Worm (Caenorhabditis elegans): Measurements from ENCODE around the gene F52B11.2.

Gene F52B11.2

ce11 chrIV:14086395-14086794 is 3.0 kb downstream of the F52B11.2 start:
- TF ChIP-seq nhr-21 (tag; optimal IDR thresholded peaks at IDR 0.05): peak; percentile 6
- TF ChIP-seq elt-1 (tag; optimal IDR thresholded peaks at IDR 0.05): no peak
- TF ChIP-seq nhr-129 (tag; optimal IDR thresholded peaks at IDR 0.05): peak; percentile 11

- TF ChIP-seq blmp-1 (tag; optimal IDR thresholded peaks at IDR 0.05; ENCODE audit: insufficient read depth): peak; percentile 93
- TF ChIP-seq nhr-10 (tag; optimal IDR thresholded peaks at IDR 0.05): no peak
- TF ChIP-seq zag-1 (tag; optimal IDR thresholded peaks at IDR 0.05): no peak
- TF ChIP-seq sma-9 (GFP tag; optimal IDR thresholded peaks at IDR 0.05): peak; percentile 2
- TF ChIP-seq sma-9 (tag; optimal IDR thresholded peaks at IDR 0.05): no peak
- TF ChIP-seq lin-11 (tag; optimal IDR thresholded peaks at IDR 0.05): no peak
- TF ChIP-seq lin-13 (GFP tag; optimal IDR thresholded peaks at IDR 0.05): no peak
- peak; percentile 64 for TF ChIP-seq nhr-21 (tag; optimal IDR thresholded peaks at IDR 0.05)
- peak; percentile 27 for TF ChIP-seq nhr-25 (tag; optimal IDR thresholded peaks at IDR 0.05)
- TF ChIP-seq mbf-1 (tag; optimal IDR thresholded peaks at IDR 0.05): no peak
- peak; percentile 31 for TF ChIP-seq nhr-129 (tag; optimal IDR thresholded peaks at IDR 0.05)
These were observed 6.4 kb downstream of the F52B11.2 start for ce11 chrIV:14089749-14090148.

- TF ChIP-seq lin-39 (tag; optimal IDR thresholded peaks at IDR 0.05): no peak
- no peak for TF ChIP-seq mdl-1 (tag; optimal IDR thresholded peaks at IDR 0.05)
- TF ChIP-seq ceh-16 (tag; optimal IDR thresholded peaks at IDR 0.05): no peak
- TF ChIP-seq sem-4 (tag; optimal IDR thresholded peaks at IDR 0.05): no peak
- TF ChIP-seq zag-1 (tag; optimal IDR thresholded peaks at IDR 0.05): no peak
- no peak for TF ChIP-seq nhr-129 (tag; optimal IDR thresholded peaks at IDR 0.05)
These were observed 7.9 kb downstream of the F52B11.2 start, which contains the start of gene noah-2 for ce11 chrIV:14091242-14091641. Gene noah-2, plus strand, starts transcription at chrIV:14091254.

ce11 chrIV:14098540-14099098 is 15.3 kb downstream of the F52B11.2 start:
- TF ChIP-seq lin-39 (tag; optimal IDR thresholded peaks at IDR 0.05) (no peak), blmp-1 (tag; optimal IDR thresholded peaks at IDR 0.05; ENCODE audit: insufficient read depth) (no peak), fos-1 (tag; optimal IDR thresholded peaks at IDR 0.05) (no peak), nhr-6 (tag; optimal IDR thresholded peaks at IDR 0.05) (no peak), sem-4 (tag; optimal IDR thresholded peaks at IDR 0.05) (no peak), elt-1 (tag; optimal IDR thresholded peaks at IDR 0.05) (no peak)

ce11 chrIV:14099256-14099655 is 15.9 kb downstream of the F52B11.2 start, which contains the start of gene col-133:
Gene col-133, minus strand, starts transcription at chrIV:14099356.
- TF ChIP-seq ztf-4 (tag; optimal IDR thresholded peaks at IDR 0.05) (no peak), nhr-12 (tag; optimal IDR thresholded peaks at IDR 0.05) (no peak), fos-1 (tag; optimal IDR thresholded peaks at IDR 0.05) (no peak), Y55F3AM.14 (GFP tag; optimal IDR thresholded peaks at IDR 0.05) (no peak), unc-62 (GFP tag; optimal IDR thresholded peaks at IDR 0.05) (no peak), ceh-16 (tag; optimal IDR thresholded peaks at IDR 0.05) (no peak), ZK546.5 (tag; optimal IDR thresholded peaks at IDR 0.05) (no peak), ceh-82 (tag; optimal IDR thresholded peaks at IDR 0.05) (no peak), mdl-1 (tag; optimal IDR thresholded peaks at IDR 0.05) (no peak), unc-39 (tag; optimal IDR thresholded peaks at IDR 0.05) (no peak), gmeb-1 (tag; optimal IDR thresholded peaks at IDR 0.05) (no peak), nhr-21 (tag; optimal IDR thresholded peaks at IDR 0.05) (no peak), lsy-2 (tag; optimal IDR thresholded peaks at IDR 0.05) (no peak), unc-55 (GFP tag; optimal IDR thresholded peaks at IDR 0.05) (no peak), nhr-77 (tag; optimal IDR thresholded peaks at IDR 0.05) (no peak), ama-1 (optimal IDR thresholded peaks at IDR 0.05) (no peak), peb-1 (tag; optimal IDR thresholded peaks at IDR 0.05) (no peak), lin-39 (tag; optimal IDR thresholded peaks at IDR 0.05) (no peak)

ce11 chrIV:14103054-14103453 is 19.7 kb downstream of the F52B11.2 start, which contains the start of gene F52B11.5:
Gene F52B11.5, minus strand, starts transcription at chrIV:14103231.
- TF ChIP-seq nhr-11 (tag; optimal IDR thresholded peaks at IDR 0.05): no peak
- TF ChIP-seq snpc-4 (tag; optimal IDR thresholded peaks at IDR 0.05): no peak
- no peak for TF ChIP-seq ztf-11 (tag; optimal IDR thresholded peaks at IDR 0.05)
- TF ChIP-seq unc-39 (tag; optimal IDR thresholded peaks at IDR 0.05): no peak
- no peak for TF ChIP-seq ztf-1 (GFP tag; conservative IDR thresholded peaks at IDR 0.05)
- peak; percentile 35 for TF ChIP-seq fos-1 (tag; optimal IDR thresholded peaks at IDR 0.05)
- TF ChIP-seq elt-1 (tag; optimal IDR thresholded peaks at IDR 0.05): no peak
- no peak for TF ChIP-seq F13H6.1 (tag; optimal IDR thresholded peaks at IDR 0.05)
- TF ChIP-seq skn-1 (tag; optimal IDR thresholded peaks at IDR 0.05): no peak
- peak; percentile 65 for TF ChIP-seq unc-55 (GFP tag; optimal IDR thresholded peaks at IDR 0.05)
- TF ChIP-seq lsy-2 (tag; optimal IDR thresholded peaks at IDR 0.05): no peak
- TF ChIP-seq aly-2 (tag; optimal IDR thresholded peaks at IDR 0.05): no peak
- TF ChIP-seq unc-62 (GFP tag; optimal IDR thresholded peaks at IDR 0.05): no peak
- TF ChIP-seq lin-39 (tag; optimal IDR thresholded peaks at IDR 0.05): no peak
- TF ChIP-seq ceh-82 (tag; optimal IDR thresholded peaks at IDR 0.05): no peak
- no peak for TF ChIP-seq ceh-16 (tag; optimal IDR thresholded peaks at IDR 0.05)
- peak; percentile 71 for TF ChIP-seq nhr-129 (tag; optimal IDR thresholded peaks at IDR 0.05)
- peak; percentile 22 for TF ChIP-seq crh-2 (tag; optimal IDR thresholded peaks at IDR 0.05)
- TF ChIP-seq mbf-1 (tag; optimal IDR thresholded peaks at IDR 0.05): no peak
- no peak for TF ChIP-seq nhr-77 (tag; optimal IDR thresholded peaks at IDR 0.05)
- no peak for TF ChIP-seq blmp-1 (tag; optimal IDR thresholded peaks at IDR 0.05; ENCODE audit: insufficient read depth)
- no peak for TF ChIP-seq Y55F3AM.14 (GFP tag; optimal IDR thresholded peaks at IDR 0.05)
- no peak for TF ChIP-seq sma-3 (GFP tag; optimal IDR thresholded peaks at IDR 0.05)
- no peak for TF ChIP-seq ztf-4 (tag; optimal IDR thresholded peaks at IDR 0.05)
- TF ChIP-seq C34F6.9 (tag; optimal IDR thresholded peaks at IDR 0.05): peak; percentile 62
- no peak for TF ChIP-seq nhr-6 (tag; optimal IDR thresholded peaks at IDR 0.05)
- TF ChIP-seq nhr-12 (tag; optimal IDR thresholded peaks at IDR 0.05): no peak
